Worm (Caenorhabditis elegans) whole organism, late embryonic: Measurements from ENCODE around the gene che-12.

Experiments used
- F13H6.1 ChIP-seq: sonication (generic microtip); optimal IDR thresholded peaks from 2 replicates; lab custom pipeline; 2016; ENCODE audit warnings: missing genetic modification characterization, missing compliant biosample characterization
- T23F11.4 ChIP-seq: fragments of 200-800 bp; sonication (Bioruptor generic); optimal IDR thresholded peaks from 2 replicates; lab custom pipeline; 2018; ENCODE audit warnings: mild to moderate bottlenecking, missing genetic modification characterization, missing compliant biosample characterization
- Y22D7AL.16 ChIP-seq: sonication (generic microtip); optimal IDR thresholded peaks from 2 replicates; lab custom pipeline; 2016; ENCODE audit warnings: missing genetic modification characterization, missing compliant biosample characterization
- ahr-1 ChIP-seq: sonication (generic microtip); optimal IDR thresholded peaks from 2 replicates; lab custom pipeline; 2016; ENCODE audit warnings: missing genetic modification characterization, missing compliant biosample characterization
- ceh-14 ChIP-seq: sonication (generic microtip); optimal IDR thresholded peaks from 2 replicates; lab custom pipeline; 2016; ENCODE audit warnings: missing genotype, missing genetic modification characterization, missing compliant biosample characterization
- ceh-18 ChIP-seq: sonication (generic microtip); optimal IDR thresholded peaks from 2 replicates; lab custom pipeline; 2016; ENCODE audit warnings: missing genetic modification characterization, missing compliant biosample characterization
- ceh-22 ChIP-seq: sonication (generic microtip); optimal IDR thresholded peaks from 2 replicates; lab custom pipeline; 2017; ENCODE audit warnings: missing biosample characterization, missing genetic modification characterization
- ceh-31 ChIP-seq: sonication (generic microtip); optimal IDR thresholded peaks from 2 replicates; lab custom pipeline; 2016; ENCODE audit warnings: missing genetic modification characterization, missing compliant biosample characterization
- ceh-6 ChIP-seq: fragments of 200-800 bp; sonication (Bioruptor generic); optimal IDR thresholded peaks from 2 replicates; lab custom pipeline; 2018; ENCODE audit warnings: mild to moderate bottlenecking, missing genetic modification characterization, missing compliant biosample characterization
- che-1 ChIP-seq: sonication (generic microtip); optimal IDR thresholded peaks from 2 replicates; lab custom pipeline; 2016; ENCODE audit warnings: mild to moderate bottlenecking, missing genetic modification characterization, missing compliant biosample characterization
- elt-2 ChIP-seq: sonication (generic microtip); optimal IDR thresholded peaks from 2 replicates; lab custom pipeline; 2016; ENCODE audit warnings: missing genetic modification reagents, missing genetic modification characterization, missing compliant biosample characterization
- elt-4 ChIP-seq: sonication (generic microtip); optimal IDR thresholded peaks from 2 replicates; lab custom pipeline; 2016; ENCODE audit warnings: missing genetic modification characterization, missing compliant biosample characterization
- ets-4 ChIP-seq: sonication (generic microtip); optimal IDR thresholded peaks from 2 replicates; lab custom pipeline; 2016; ENCODE audit warnings: missing genetic modification characterization, missing compliant biosample characterization
- eyg-1 ChIP-seq: sonication (generic microtip); optimal IDR thresholded peaks from 2 replicates; lab custom pipeline; 2016; ENCODE audit warnings: missing genotype, missing genetic modification characterization, missing compliant biosample characterization
- gmeb-2 ChIP-seq: sonication (generic microtip); optimal IDR thresholded peaks from 2 replicates; lab custom pipeline; 2016; ENCODE audit warnings: missing genetic modification characterization, inconsistent platforms, missing compliant biosample characterization
- hlh-13 ChIP-seq: fragments of 200-800 bp; sonication (Bioruptor generic); optimal IDR thresholded peaks from 2 replicates; lab custom pipeline; 2018; ENCODE audit warnings: mild to moderate bottlenecking, missing genetic modification characterization, missing compliant biosample characterization
- hlh-15 ChIP-seq: sonication (generic microtip); optimal IDR thresholded peaks from 2 replicates; lab custom pipeline; 2016; ENCODE audit warnings: missing genetic modification characterization, missing compliant biosample characterization
- hlh-8 ChIP-seq: sonication (generic microtip); optimal IDR thresholded peaks from 2 replicates; lab custom pipeline; 2016; ENCODE audit warnings: missing genotype, missing genetic modification characterization, missing compliant biosample characterization
- lin-11 ChIP-seq: fragments of 200-800 bp; sonication (Bioruptor generic); optimal IDR thresholded peaks from 2 replicates; lab custom pipeline; 2018; ENCODE audit warnings: mild to moderate bottlenecking, missing genetic modification characterization, missing compliant biosample characterization
- madf-2 ChIP-seq: sonication (generic microtip); optimal IDR thresholded peaks from 2 replicates; lab custom pipeline; 2017; ENCODE audit warnings: missing genetic modification characterization, missing compliant biosample characterization
- nhr-11 ChIP-seq: fragments of 150-350 bp; optimal IDR thresholded peaks from 2 replicates; lab custom pipeline; 2014; ENCODE audit warnings: missing biosample characterization, missing genetic modification characterization
- pag-3 ChIP-seq: sonication (generic microtip); optimal IDR thresholded peaks from 2 replicates; lab custom pipeline; 2016; ENCODE audit warnings: missing compliant biosample characterization, missing genetic modification characterization, borderline replicate concordance
- pax-1 ChIP-seq: fragments of 150-350 bp; optimal IDR thresholded peaks from 2 replicates; lab custom pipeline; 2014; ENCODE audit warnings: missing biosample characterization, missing genetic modification characterization
- pqm-1 ChIP-seq: sonication (generic microtip); optimal IDR thresholded peaks from 2 replicates; lab custom pipeline; 2016; ENCODE audit warnings: missing genetic modification characterization, missing compliant biosample characterization
- pros-1 ChIP-seq: fragments of 150-350 bp; optimal IDR thresholded peaks from 2 replicates; lab custom pipeline; 2014; ENCODE audit warnings: missing biosample characterization, missing genetic modification reagents, missing genetic modification characterization
- sdc-2 ChIP-seq: sonication (generic microtip); optimal IDR thresholded peaks from 2 replicates; lab custom pipeline; 2016; ENCODE audit warnings: missing genotype, missing genetic modification characterization, missing compliant biosample characterization
- sox-2 ChIP-seq: fragments of 200-800 bp; sonication (Bioruptor generic); IDR thresholded peaks from 2 replicates; pipeline ENCODE4 v1.3.6; 2022; ENCODE audit warnings: missing genetic modification reagents, missing genetic modification characterization, missing compliant biosample characterization
- sox-4 ChIP-seq: sonication (generic microtip); optimal IDR thresholded peaks from 2 replicates; lab custom pipeline; 2017; ENCODE audit warnings: mild to moderate bottlenecking, missing genetic modification characterization, inconsistent platforms, missing compliant biosample characterization
- syd-9 ChIP-seq: sonication (generic microtip); optimal IDR thresholded peaks from 2 replicates; lab custom pipeline; 2016; ENCODE audit warnings: mild to moderate bottlenecking, missing genetic modification characterization, moderate library complexity, missing compliant biosample characterization
- tbx-2 ChIP-seq: sonication (generic microtip); optimal IDR thresholded peaks from 2 replicates; lab custom pipeline; 2016; ENCODE audit warnings: missing genetic modification characterization, missing compliant biosample characterization
- unc-55 ChIP-seq: sonication (generic microtip); optimal IDR thresholded peaks from 2 replicates; lab custom pipeline; 2017; ENCODE audit warnings: missing biosample characterization, missing genetic modification reagents, missing genetic modification characterization
- zip-5 ChIP-seq: sonication (generic microtip); optimal IDR thresholded peaks from 2 replicates; lab custom pipeline; 2016; ENCODE audit warnings: missing genetic modification characterization, missing compliant biosample characterization
- ztf-16 ChIP-seq: sonication (generic microtip); optimal IDR thresholded peaks from 2 replicates; lab custom pipeline; 2017; ENCODE audit warnings: missing genetic modification characterization, missing compliant biosample characterization

che-12 gene

ce11 chrV:10287260-10287659, 19.9 kb downstream of the che-12 start, which contains the start of gene B0024.3:
TSS of gene B0024.3 (plus strand) at chrV:10287560.
- no peak for TF ChIP-seq ceh-31 (tag; lab: Kevin White, UChicago)
- no peak for TF ChIP-seq ztf-16 (tag; lab: Kevin White, UChicago)
- TF ChIP-seq hlh-13: no peak
- TF ChIP-seq pag-3 (tag; lab: Kevin White, UChicago): no peak
- TF ChIP-seq Y22D7AL.16 (tag; lab: Kevin White, UChicago): no peak
- TF ChIP-seq sdc-2 (tag; lab: Kevin White, UChicago): no peak
- no peak for TF ChIP-seq pax-1 (tag; lab: Kevin White, UChicago)
- TF ChIP-seq gmeb-2 (tag; lab: Kevin White, UChicago): no peak
- TF ChIP-seq ahr-1: no peak
- no peak for TF ChIP-seq sox-4 (tag; lab: Kevin White, UChicago)
- TF ChIP-seq nhr-11 (tag; lab: Kevin White, UChicago): no peak
- no peak for TF ChIP-seq pqm-1 (tag; lab: Kevin White, UChicago)
- TF ChIP-seq elt-4 (tag; lab: Kevin White, UChicago): no peak
- no peak for TF ChIP-seq unc-55 (GFP tag; lab: Kevin White, UChicago)
- TF ChIP-seq syd-9 (tag; lab: Kevin White, UChicago): no peak
- no peak for TF ChIP-seq pros-1
- TF ChIP-seq ceh-14: no peak
- no peak for TF ChIP-seq F13H6.1 (tag; lab: Kevin White, UChicago)
- no peak for TF ChIP-seq ets-4 (tag; lab: Kevin White, UChicago)

ce11 chrV:10285853-10286252, 21.3 kb downstream of the che-12 start:
- TF ChIP-seq hlh-13 (no peak), ceh-22 (no peak), pax-1 (tag; lab: Kevin White, UChicago) (no peak)

DNA sequence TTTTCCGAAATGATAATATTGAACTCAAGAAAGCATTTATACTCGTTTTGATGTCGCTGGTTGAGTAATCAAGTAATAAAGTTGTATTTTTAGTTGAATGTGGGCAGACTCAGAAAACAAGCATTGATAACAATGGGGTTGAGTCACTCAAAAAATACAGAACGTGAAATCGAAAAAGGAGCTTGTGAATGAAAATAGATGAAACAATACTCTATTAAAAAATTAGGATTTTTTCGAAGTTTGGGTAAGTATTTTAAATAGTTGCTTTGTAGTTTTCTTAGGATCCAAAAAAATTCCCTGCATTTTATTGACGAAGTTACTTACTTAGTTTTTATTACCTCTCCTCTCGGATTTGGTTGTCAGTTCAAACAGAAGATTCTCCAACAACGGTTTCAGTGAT, 23.7 kb downstream of the che-12 start, which contains the start of gene lys-3:
TSS of gene lys-3 (minus strand) at position 101 of the 400 bp plus-strand sequence.
- no peak for TF ChIP-seq ceh-22
- TF ChIP-seq, all 69 proteins: peak for 0

ce11 chrV:10281374-10281773, 25.8 kb downstream of the che-12 start, which contains the start of gene lys-2:
TSS of gene lys-2 (minus strand) at chrV:10281474.
- no peak for TF ChIP-seq ceh-18 (tag; lab: Kevin White, UChicago)
- no peak for TF ChIP-seq sox-4 (tag; lab: Kevin White, UChicago)
- TF ChIP-seq hlh-8 (tag; lab: Kevin White, UChicago): no peak
- no peak for TF ChIP-seq madf-2
- no peak for TF ChIP-seq ceh-14
- no peak for TF ChIP-seq ceh-22
- TF ChIP-seq sox-2 (GFP tag; lab: Robert Waterston, UW): no peak
- TF ChIP-seq zip-5 (tag; lab: Kevin White, UChicago): no peak
- no peak for TF ChIP-seq elt-4 (tag; lab: Kevin White, UChicago)
- no peak for TF ChIP-seq lin-11 (tag; lab: Kevin White, UChicago)
- no peak for TF ChIP-seq hlh-15 (tag; lab: Kevin White, UChicago)
- no peak for TF ChIP-seq ets-4 (tag; lab: Kevin White, UChicago)
- no peak for TF ChIP-seq ceh-6 (GFP tag; lab: Kevin White, UChicago)

ce11 chrV:10280112-10280511, 27.1 kb downstream of the che-12 start:
- TF ChIP-seq ceh-31 (tag; lab: Kevin White, UChicago) (no peak), elt-2 (tag; lab: Kevin White, UChicago) (peak; percentile 15)

DNA sequence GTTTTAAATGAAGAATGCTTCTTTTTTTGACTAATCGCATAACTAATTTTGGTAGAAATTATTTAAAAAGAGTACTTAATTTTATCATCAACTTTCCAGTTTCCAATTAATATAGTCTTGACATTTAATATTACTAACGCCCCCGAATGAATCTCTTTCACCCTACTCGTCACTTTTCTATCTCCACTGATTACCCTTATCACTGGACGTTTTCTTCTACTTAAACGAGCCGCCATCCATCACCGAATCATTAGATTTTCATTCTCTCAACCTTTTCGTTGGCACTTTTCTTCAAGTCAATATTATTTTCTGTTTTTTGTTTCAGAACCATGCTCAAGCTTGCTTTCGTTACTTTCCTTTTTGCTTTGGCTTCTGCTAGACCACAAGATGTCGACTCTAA, 29.6 kb downstream of the che-12 start, which contains the start of gene lys-1:
TSS of gene lys-1 (plus strand) at position 326 of the 400 bp plus-strand sequence.
- TF ChIP-seq eyg-1: no peak
- TF ChIP-seq elt-2 (tag; lab: Kevin White, UChicago): peak; percentile 20
- TF ChIP-seq che-1 (tag; lab: Kevin White, UChicago): no peak
- TF ChIP-seq T23F11.4: no peak
- TF ChIP-seq tbx-2 (tag; lab: Kevin White, UChicago): no peak
- TF ChIP-seq lin-11 (tag; lab: Kevin White, UChicago): no peak
- TF ChIP-seq, all 69 proteins: peak for 1
